Worm (Caenorhabditis elegans) whole organism, young adult: Measurements from ENCODE around the gene fan-1.

ENCODE experiments used
- F33H1.4 ChIP-seq: fragments of 200-800 bp; sonication (Bioruptor generic); IDR thresholded peaks from 2 replicates; pipeline ENCODE4 v1.3.6; 2022; ENCODE audit warnings: missing genetic modification reagents, missing genetic modification characterization, missing compliant biosample characterization
- ceh-58 ChIP-seq: fragments of 200-800 bp; sonication (Bioruptor generic); IDR thresholded peaks from 2 replicates; pipeline ENCODE4 v1.3.6; 2022; ENCODE audit warnings: missing genetic modification characterization, missing compliant biosample characterization
- die-1 ChIP-seq: sonication (generic microtip); optimal IDR thresholded peaks from 2 replicates; lab custom pipeline; 2016; ENCODE audit warnings: missing genotype, mild to moderate bottlenecking, missing genetic modification characterization, missing compliant biosample characterization
- hrde-1 ChIP-seq: sonication (generic microtip); optimal IDR thresholded peaks from 2 replicates; lab custom pipeline; 2016; ENCODE audit warnings: missing genetic modification characterization, mild to moderate bottlenecking, missing compliant biosample characterization, moderate library complexity, missing genotype, missing genetic modification reagents, borderline replicate concordance
- let-526 ChIP-seq: fragments of 200-800 bp; sonication (Bioruptor generic); IDR thresholded peaks from 2 replicates; pipeline ENCODE4 v1.3.6; 2022; ENCODE audit warnings: missing genetic modification reagents, missing genetic modification characterization, missing compliant biosample characterization
- lin-35 ChIP-seq, 3 experiments: fragments of 150-350 bp in 2 of 3; sonication (generic microtip) in 1 of 3; optimal IDR thresholded peaks; 2 replicates each; lab custom pipeline; 2014 to 2018; ENCODE audit warnings: missing biosample characterization in 3 of 3, missing genetic modification characterization in 3 of 3, missing genetic modification reagents in 3 of 3
- unc-62 ChIP-seq: fragments of 150-350 bp; optimal IDR thresholded peaks from 2 replicates; lab custom pipeline; 2014; ENCODE audit warnings: missing biosample characterization, missing genetic modification reagents, missing genetic modification characterization
- ztf-18 ChIP-seq: sonication (generic microtip); optimal IDR thresholded peaks from 2 replicates; lab custom pipeline; 2016; ENCODE audit warnings: missing genotype, mild to moderate bottlenecking, missing genetic modification characterization, missing compliant biosample characterization

DNA sequence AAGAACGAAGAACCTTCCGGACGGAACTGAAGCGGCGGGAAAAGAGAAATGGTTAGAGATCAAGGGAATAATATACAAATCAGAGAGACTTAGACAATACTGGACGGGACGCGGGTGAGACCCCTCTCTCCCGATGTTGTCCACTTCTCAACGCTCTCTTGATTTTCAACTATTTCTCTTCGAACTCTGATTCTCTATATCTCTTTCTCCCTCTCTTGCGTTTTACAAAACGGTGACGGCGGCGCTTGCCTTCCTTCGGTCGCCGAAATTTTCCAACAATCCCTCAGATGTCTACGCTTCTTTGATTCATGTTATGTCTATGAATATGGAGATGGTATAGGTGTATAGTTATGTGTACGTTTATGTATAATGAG, 28.2 kb downstream of the fan-1 start:
- TF ChIP-seq ztf-18 (tag; lab: Kevin White, UChicago) (no peak), hrde-1 (tag; lab: Kevin White, UChicago) (no peak), unc-62 (GFP tag; lab: Kevin White, UChicago) (no peak), die-1 (tag; lab: Kevin White, UChicago) (no peak), lin-35 (GFP tag; optimal IDR thresholded peaks at IDR 0.05; lab: Kevin White, UChicago) (no peak), F33H1.4 (GFP tag; lab: Robert Waterston, UW) (no peak), ceh-58 (GFP tag; lab: Robert Waterston, UW) (no peak), let-526 (no peak)
